Worm (Caenorhabditis elegans) whole organism, early embryonic: ENCODE data around the gene Y43F8B.20.

Source experiments
- B0310.2 ChIP-seq: sonication (generic microtip); optimal IDR thresholded peaks from 2 replicates; lab custom pipeline; 2016; ENCODE audit warnings: mild to moderate bottlenecking, missing genetic modification characterization, missing compliant biosample characterization
- aly-1 ChIP-seq: sonication (generic microtip); optimal IDR thresholded peaks from 2 replicates; lab custom pipeline; 2016; ENCODE audit warnings: missing genetic modification characterization, missing compliant biosample characterization
- ama-1 ChIP-seq: fragments of 150-350 bp; optimal IDR thresholded peaks from 2 replicates; lab custom pipeline; 2014
- ceh-36 ChIP-seq: sonication (generic microtip); optimal IDR thresholded peaks from 2 replicates; lab custom pipeline; 2016; ENCODE audit warnings: missing genetic modification characterization, inconsistent platforms, missing compliant biosample characterization
- ets-7 ChIP-seq: sonication (generic microtip); optimal IDR thresholded peaks from 2 replicates; lab custom pipeline; 2016; ENCODE audit warnings: missing genotype, missing genetic modification characterization, missing compliant biosample characterization
- flt-1 ChIP-seq: fragments of 200-800 bp; sonication (Bioruptor generic); IDR thresholded peaks from 2 replicates; pipeline ENCODE4 v1.3.6; 2022; ENCODE audit warnings: missing genetic modification characterization, missing compliant biosample characterization
- hmg-4 ChIP-seq: fragments of 200-800 bp; sonication (Bioruptor generic); optimal IDR thresholded peaks from 2 replicates; lab custom pipeline; 2018; ENCODE audit warnings: mild to moderate bottlenecking, missing genetic modification characterization, missing compliant biosample characterization
- hnd-1 ChIP-seq: sonication (generic microtip); optimal IDR thresholded peaks from 2 replicates; lab custom pipeline; 2016; ENCODE audit warnings: missing genetic modification characterization, missing compliant biosample characterization
- scrt-1 ChIP-seq: fragments of 200-800 bp; sonication (Bioruptor generic); IDR thresholded peaks from 2 replicates; pipeline ENCODE4 v1.3.6; 2022; ENCODE audit warnings: missing genetic modification characterization, missing compliant biosample characterization
- tbx-11 ChIP-seq: fragments of 200-800 bp; sonication (Bioruptor generic); IDR thresholded peaks from 2 replicates; pipeline ENCODE4 v1.3.6; 2022; ENCODE audit warnings: missing genetic modification characterization, missing compliant biosample characterization
- tbx-37 ChIP-seq: fragments of 200-800 bp; sonication (Bioruptor generic); conservative IDR thresholded peaks from 2 replicates; pipeline ENCODE4 v1.3.6; 2022; ENCODE audit warnings: missing genetic modification reagents, missing genetic modification characterization, missing compliant biosample characterization
- tra-4 ChIP-seq: sonication (generic microtip); optimal IDR thresholded peaks from 2 replicates; lab custom pipeline; 2017; ENCODE audit warnings: missing genetic modification characterization, missing compliant biosample characterization

DNA sequence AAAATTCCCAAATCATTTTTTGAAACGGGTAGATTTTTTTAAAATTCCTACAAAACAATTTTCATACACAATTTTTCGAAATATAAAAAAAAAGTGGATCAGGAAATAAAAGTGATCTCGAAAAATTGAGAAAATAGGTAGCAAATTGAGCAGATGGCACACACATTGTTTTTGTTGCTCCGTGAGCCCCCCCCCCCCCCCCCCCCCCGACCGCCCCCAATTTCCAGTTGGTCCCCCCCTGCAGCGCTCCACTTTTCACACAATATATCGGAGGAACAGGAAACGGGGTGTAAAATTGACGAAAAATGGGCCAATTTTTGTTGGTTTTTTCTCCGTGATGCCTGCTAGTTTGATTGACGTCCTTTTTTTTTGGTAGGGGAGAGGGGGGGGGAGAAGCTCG lies 8.7 kb downstream of the Y43F8B.20 start:
- no peak for TF ChIP-seq hnd-1 (tag; lab: Kevin White, UChicago)
- no peak for TF ChIP-seq hmg-4 (GFP tag; lab: Kevin White, UChicago)
- no peak for TF ChIP-seq tbx-37
- TF ChIP-seq ets-7 (tag; lab: Kevin White, UChicago) = no peak
- TF ChIP-seq ama-1 (lab: Kevin White, UChicago) = no peak
- TF ChIP-seq tbx-11 (GFP tag; lab: Robert Waterston, UW) = no peak
- TF ChIP-seq flt-1 (GFP tag; lab: Robert Waterston, UW) = no peak
- no peak for TF ChIP-seq aly-1
- TF ChIP-seq B0310.2 (tag; lab: Kevin White, UChicago) = no peak
- no peak for TF ChIP-seq scrt-1
- TF ChIP-seq tra-4 (tag; lab: Kevin White, UChicago) = no peak
- no peak for TF ChIP-seq ceh-36 (tag; lab: Kevin White, UChicago)
